Worm (Caenorhabditis elegans) whole organism, L4/young adult: Measurements from ENCODE around the gene Y73F8A.12.
"Not testable (repeated sequence)": the region's sequence is repeated elsewhere in the genome, so short reads cannot be mapped to it uniquely, and the experiment has no call there.

ENCODE experiments used
- W03F9.2 ChIP-seq: fragments of 150-350 bp; optimal IDR thresholded peaks from 2 replicates; lab custom pipeline; 2014; ENCODE audit warnings: missing biosample characterization, missing genetic modification characterization
- dao-5 ChIP-seq: sonication (generic microtip); optimal IDR thresholded peaks from 2 replicates; lab custom pipeline; 2016; ENCODE audit warnings: missing genotype, missing genetic modification characterization, moderate library complexity, missing compliant biosample characterization
- him-1 ChIP-seq: sonication (generic microtip); optimal IDR thresholded peaks from 2 replicates; lab custom pipeline; 2016; ENCODE audit warnings: missing genotype, missing genetic modification reagents, missing genetic modification characterization, missing compliant biosample characterization

The Y73F8A.12 gene

DNA sequence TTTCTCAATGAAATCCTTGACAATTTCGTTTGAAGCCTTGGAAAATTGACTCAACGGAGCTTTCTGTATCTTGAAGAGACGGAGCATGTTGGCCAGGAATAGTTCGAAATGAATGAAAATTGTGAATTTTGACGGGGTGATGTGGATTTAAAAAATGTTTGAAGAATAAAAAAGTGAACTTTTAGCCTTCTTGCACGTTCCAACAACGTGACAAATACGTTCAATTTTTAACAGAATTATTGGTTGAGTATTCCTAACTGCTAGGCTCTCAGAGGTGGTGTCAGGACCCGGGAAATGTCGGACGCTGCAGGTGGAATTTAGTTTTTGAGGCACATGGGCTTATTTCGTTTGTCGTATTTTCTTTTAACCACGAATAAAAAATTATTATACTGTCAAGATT lies at the start of gene Y73F8A.12:
Gene Y73F8A.12, minus strand, starts transcription at position 101 of the 400 bp plus-strand sequence.
- not testable (repeated sequence) for TF ChIP-seq dao-5, him-1, W03F9.2 (tag; lab: Kevin White, UChicago)

DNA sequence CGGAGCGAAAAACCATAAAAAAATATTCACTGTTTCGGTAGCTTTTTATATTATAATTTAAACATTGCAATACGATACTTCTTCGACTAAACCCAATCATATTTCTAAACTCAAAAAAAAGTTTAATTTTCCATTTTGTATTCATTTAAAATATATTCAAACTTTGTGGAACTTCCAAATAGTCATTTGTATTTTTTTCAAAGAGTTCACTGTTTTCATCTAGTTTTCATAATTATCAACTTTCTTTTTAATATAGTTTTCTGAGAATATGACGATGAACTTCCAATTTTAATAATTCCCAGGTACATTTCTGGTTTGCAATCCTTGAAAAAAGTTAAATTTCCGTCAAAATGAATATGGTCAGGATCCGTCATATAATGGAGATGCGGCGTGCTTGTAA lies 49.8 kb upstream of the Y73F8A.12 start, which contains the start of gene cpna-4:
Gene cpna-4, plus strand, starts transcription at position 301 of the 400 bp plus-strand sequence.
- no peak for TF ChIP-seq W03F9.2 (tag; lab: Kevin White, UChicago)
- TF ChIP-seq him-1 (tag; lab: Kevin White, UChicago): no peak
- TF ChIP-seq dao-5 (tag; lab: Kevin White, UChicago): no peak

DNA sequence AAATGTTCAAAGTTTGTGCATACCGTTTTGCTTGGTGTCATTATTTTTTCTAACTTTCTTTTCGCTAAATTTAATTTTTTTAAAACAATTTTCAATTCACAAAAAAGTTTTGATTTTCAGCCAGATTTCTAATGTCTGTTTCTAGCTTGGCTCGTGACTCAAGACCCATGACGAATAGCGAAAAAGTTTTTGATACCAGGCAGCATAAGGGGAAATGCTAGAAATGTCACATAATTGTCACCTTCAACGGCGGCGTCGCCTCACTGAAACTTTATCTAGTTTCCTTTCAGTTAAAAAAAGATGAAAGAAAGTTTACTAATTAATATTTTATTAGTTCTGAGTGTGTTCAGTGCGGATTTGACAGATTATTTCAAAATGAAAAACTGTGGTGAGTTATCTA lies 25.3 kb upstream of the Y73F8A.12 start, which contains the start of gene irld-59:
Gene irld-59, plus strand, starts transcription at position 301 of the 400 bp plus-strand sequence.
- no peak for TF ChIP-seq him-1 (tag; lab: Kevin White, UChicago)
- no peak for TF ChIP-seq W03F9.2 (tag; lab: Kevin White, UChicago)
- no peak for TF ChIP-seq dao-5 (tag; lab: Kevin White, UChicago)

DNA sequence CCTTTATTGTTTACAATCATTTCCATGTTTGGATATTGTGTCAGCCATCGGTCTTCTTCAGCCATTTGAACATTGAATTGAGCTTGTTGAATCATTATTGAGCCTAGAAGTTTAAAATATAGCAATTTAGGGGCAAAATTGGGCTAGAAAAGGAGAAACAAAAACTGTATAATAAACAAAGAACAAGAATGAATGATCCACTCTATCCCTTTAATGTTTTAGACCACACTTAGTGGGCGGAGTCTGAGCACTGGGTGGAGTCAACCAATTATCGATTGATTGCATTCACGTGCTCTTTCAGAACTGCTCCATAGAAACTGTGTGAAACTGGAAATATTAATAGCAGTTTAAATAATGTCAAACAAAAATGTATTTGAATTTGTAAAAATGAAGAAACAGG lies 16.6 kb upstream of the Y73F8A.12 start, which contains the start of gene tbx-40:
Gene tbx-40, minus strand, starts transcription at position 101 of the 400 bp plus-strand sequence.
- no peak for TF ChIP-seq dao-5 (tag; lab: Kevin White, UChicago)
- no peak for TF ChIP-seq W03F9.2 (tag; lab: Kevin White, UChicago)
- TF ChIP-seq him-1 (tag; lab: Kevin White, UChicago): no peak

DNA sequence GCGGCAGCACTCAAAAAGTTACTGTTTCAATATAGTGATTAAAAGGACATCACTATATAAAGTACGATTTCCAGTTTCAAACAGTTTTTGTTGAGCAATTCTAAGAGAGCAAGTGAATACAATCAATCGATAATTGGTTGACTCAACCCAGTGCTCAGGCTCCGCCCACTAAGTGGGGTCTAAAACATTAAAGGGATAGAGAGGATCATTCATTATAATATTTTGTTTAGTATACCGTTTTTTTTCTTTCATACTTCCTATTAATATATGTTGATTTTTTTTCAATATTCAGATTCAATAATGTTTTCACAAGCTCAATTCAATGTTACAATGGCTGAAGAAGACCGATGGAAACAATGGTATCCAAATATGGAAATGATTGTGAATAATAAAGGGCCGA lies 12.1 kb upstream of the Y73F8A.12 start, which contains the start of gene tbx-39:
Gene tbx-39, plus strand, starts transcription at position 301 of the 400 bp plus-strand sequence.
- TF ChIP-seq W03F9.2 (tag; lab: Kevin White, UChicago): no peak
- TF ChIP-seq him-1 (tag; lab: Kevin White, UChicago): no peak
- TF ChIP-seq dao-5 (tag; lab: Kevin White, UChicago): no peak

DNA sequence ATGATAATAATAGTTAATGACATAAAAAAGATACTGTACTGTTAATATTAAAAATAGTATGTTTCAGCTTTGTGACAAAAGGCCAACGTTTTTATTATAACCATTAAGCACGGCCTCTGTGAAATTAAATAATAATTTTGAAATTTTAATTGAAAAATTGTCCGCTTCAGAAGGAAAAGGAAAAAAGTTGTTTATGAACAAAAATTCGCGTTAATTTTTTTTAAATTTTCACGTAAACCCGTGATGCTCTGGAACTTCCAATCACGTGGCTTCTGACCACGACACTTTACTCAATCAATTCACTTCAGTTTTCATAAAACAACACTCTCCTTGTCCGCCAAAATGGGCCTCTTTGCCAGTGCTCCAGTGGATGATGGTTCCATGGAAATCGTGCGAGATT lies 9.8 kb upstream of the Y73F8A.12 start, which contains the start of gene Y73F8A.15:
Gene Y73F8A.15, plus strand, starts transcription at position 301 of the 400 bp plus-strand sequence.
- TF ChIP-seq W03F9.2 (tag; lab: Kevin White, UChicago) (no peak), dao-5 (tag; lab: Kevin White, UChicago) (no peak), him-1 (tag; lab: Kevin White, UChicago) (no peak)

DNA sequence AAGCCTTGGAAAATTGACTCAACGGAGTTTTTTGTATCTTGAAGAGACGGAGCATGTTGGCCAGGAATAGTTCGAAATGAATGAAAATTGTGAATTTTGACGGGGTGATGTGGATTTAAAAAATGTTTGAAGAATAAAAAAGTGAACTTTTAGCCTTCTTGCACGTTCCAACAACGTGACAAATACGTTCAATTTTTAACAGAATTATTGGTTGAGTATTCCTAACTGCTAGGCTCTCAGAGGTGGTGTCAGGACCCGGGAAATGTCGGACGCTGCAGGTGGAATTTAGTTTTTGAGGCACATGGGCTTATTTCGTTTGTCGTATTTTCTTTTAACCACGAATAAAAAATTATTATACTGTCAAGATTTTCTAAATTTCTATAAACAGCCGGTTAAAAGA lies 7.5 kb upstream of the Y73F8A.12 start, which contains the start of gene Y73F8A.14:
Gene Y73F8A.14, minus strand, starts transcription at position 101 of the 400 bp plus-strand sequence.
- TF ChIP-seq him-1, W03F9.2, dao-5 (tag; lab: Kevin White, UChicago): not testable (repeated sequence)

DNA sequence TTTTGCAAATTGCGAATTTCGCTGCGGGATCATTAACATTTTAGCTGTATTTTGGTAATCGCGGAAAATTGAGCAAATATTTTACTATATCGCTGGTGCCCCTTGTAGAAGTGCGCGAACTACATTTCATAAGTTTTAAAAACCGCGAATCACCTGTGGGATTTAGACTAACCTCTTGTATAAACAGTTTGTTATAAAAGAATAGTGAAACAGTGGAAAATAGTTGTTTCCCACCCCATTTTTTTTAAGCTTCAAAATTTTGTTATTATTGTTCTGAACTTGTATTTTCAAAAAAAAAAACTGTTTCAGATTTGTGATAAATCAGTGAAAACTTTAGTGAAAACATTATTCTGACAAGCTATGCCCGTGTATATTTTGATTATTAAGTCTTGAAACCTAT lies 4.0 kb upstream of the Y73F8A.12 start:
- no peak for TF ChIP-seq him-1 (tag; lab: Kevin White, UChicago)
- no peak for TF ChIP-seq W03F9.2 (tag; lab: Kevin White, UChicago)
- TF ChIP-seq dao-5 (tag; lab: Kevin White, UChicago): no peak

DNA sequence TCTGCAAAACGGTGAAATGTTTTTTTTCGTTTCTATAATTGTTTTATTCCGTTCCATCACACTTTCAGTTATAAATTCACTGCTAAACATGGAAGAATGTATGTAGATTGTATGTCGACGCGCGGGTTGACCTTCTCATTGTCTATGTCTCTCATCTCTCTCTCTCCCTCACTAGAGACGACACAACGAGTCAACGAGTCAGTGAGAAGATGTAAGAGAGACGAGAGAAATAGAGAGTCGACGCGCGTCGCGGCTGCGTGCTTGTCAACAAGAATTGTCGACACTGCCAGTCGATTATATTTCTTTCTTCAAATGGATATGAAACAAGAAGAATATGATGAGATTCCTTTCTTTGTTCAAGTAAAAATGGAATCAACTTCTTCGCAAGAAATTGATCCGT lies 518 bp upstream of the Y73F8A.12 start, which contains the start of gene Y73F8A.13:
Gene Y73F8A.13, plus strand, starts transcription at position 240 of the 400 bp plus-strand sequence.
- TF ChIP-seq W03F9.2 (tag; lab: Kevin White, UChicago) (no peak), him-1 (tag; lab: Kevin White, UChicago) (no peak), dao-5 (tag; lab: Kevin White, UChicago) (no peak)

DNA sequence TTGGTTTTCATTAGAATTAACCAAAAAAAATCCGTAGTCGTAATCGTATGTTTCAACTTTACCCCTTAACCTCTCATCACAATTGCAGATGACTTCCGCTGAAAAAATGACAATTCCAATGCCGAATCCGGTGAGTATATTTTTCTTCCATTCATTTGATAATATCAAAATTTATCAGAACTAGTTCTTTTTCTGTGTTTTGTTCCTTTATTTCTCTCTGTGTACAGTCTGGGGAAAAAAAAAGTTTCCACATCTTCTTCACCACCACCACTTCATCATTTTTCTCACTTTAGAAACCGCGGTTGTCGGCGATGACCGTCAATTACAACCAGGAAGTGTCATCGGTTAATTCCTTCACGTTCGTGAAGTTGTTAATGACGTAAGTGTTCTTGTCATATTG lies 9.3 kb downstream of the Y73F8A.12 start, which contains the start of gene best-21:
Gene best-21, plus strand, starts transcription at position 301 of the 400 bp plus-strand sequence.
- TF ChIP-seq W03F9.2 (tag; lab: Kevin White, UChicago) (no peak), dao-5 (tag; lab: Kevin White, UChicago) (no peak), him-1 (tag; lab: Kevin White, UChicago) (no peak)

DNA sequence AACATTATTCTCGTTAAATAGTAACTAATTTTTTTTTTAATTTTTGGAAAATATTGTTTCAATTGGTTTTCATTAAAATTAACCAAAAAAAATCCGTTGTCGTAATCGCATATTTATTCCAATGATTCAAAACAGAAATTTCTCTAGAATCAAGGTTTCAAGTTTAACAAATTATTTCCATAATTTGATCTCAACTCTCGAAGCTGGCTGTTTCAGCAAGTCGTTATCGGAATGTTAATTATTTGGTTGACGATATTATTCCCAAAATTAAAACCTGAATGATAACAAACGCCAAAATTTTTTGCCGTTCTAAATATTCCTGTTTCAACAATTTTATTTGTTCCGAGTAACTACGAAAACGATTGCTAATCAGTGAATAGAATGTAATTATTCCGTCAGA lies 11.4 kb downstream of the Y73F8A.12 start:
- TF ChIP-seq W03F9.2 (tag; lab: Kevin White, UChicago) (no peak), dao-5 (tag; lab: Kevin White, UChicago) (no peak), him-1 (tag; lab: Kevin White, UChicago) (no peak)

DNA sequence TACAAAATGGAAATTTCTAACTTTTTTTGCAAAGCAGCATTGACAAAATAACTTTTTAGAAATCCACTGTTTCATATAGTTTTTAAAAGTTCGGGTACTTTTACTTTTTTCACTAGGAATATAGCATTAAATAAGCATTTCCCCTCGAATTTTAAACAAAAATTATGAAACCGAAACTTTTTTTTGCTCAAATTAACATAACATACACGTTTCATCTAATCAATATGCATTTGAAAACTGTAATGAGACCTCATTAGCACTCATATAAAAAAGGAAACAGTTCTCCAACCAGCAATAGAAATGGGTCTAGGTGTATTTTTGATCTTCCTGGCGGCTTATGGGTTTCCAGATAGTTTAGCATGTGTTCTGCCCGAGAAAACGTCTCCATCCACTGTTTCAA lies 17.4 kb downstream of the Y73F8A.12 start, which contains the start of gene Y73F8A.10:
Gene Y73F8A.10, plus strand, starts transcription at position 301 of the 400 bp plus-strand sequence.
- no peak for TF ChIP-seq W03F9.2 (tag; lab: Kevin White, UChicago)
- no peak for TF ChIP-seq him-1 (tag; lab: Kevin White, UChicago)
- no peak for TF ChIP-seq dao-5 (tag; lab: Kevin White, UChicago)

DNA sequence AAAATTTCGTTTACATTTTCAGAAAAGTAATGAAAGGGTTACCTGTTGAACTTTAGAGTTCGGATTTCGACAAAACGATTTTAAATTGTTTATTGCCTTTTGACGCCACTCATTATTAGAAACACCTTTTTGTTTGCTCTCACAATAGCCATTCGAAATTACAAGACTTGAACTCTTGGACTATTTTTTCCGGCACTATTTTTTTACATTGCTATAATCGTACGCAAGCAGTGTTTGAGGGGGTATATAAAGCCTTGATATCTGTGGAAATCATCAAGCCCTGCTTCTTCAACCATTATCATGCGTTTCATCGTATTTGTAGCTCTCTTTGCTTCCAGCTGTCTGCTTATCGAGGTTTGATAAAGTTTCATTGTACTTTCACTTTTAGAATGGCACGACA lies 19.9 kb downstream of the Y73F8A.12 start, which contains the start of gene pqn-91:
Gene pqn-91, plus strand, starts transcription at position 301 of the 400 bp plus-strand sequence.
- TF ChIP-seq dao-5 (tag; lab: Kevin White, UChicago) (no peak), him-1 (tag; lab: Kevin White, UChicago) (no peak), W03F9.2 (tag; lab: Kevin White, UChicago) (no peak)
